Worm (Caenorhabditis elegans): ENCODE data around the gene clc-11.

DNA sequence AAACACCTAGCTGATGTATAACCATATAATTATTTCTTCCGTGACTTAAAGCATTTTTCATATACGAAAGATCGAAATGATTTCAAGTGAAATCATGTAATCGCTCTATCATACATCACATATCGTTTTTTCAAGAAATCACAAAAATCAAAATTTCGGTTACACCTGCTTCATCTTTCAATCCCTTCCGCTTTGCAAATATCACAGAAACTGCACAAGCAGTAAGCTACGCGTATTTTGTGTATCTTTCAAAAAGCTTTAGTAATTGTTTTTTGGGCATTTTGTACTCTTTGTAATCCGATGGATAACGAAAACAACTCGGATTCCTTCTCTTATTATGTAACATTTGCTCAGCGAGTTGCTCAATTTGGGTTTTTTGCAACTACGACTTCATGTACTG, 24.0 kb downstream of the clc-11 start, which contains the start of gene str-25:
- TF ChIP-seq ztf-16 (tag; optimal IDR thresholded peaks at IDR 0.05) = no peak
- no peak for TF ChIP-seq ceh-30 (tag; optimal IDR thresholded peaks at IDR 0.05)
- no peak for TF ChIP-seq pha-4 (tag; optimal IDR thresholded peaks at IDR 0.05)

Measured in whole organism, late embryonic.